Worm (Caenorhabditis elegans): ENCODE measurements around the gene Y94H6A.5.

- TF ChIP-seq nhr-77 (tag; optimal IDR thresholded peaks at IDR 0.05) (peak; percentile 75), lin-13 (GFP tag; optimal IDR thresholded peaks at IDR 0.05) (peak; percentile 95), lin-15B (tag; optimal IDR thresholded peaks at IDR 0.05) (peak; percentile 95), aha-1 (tag; optimal IDR thresholded peaks at IDR 0.05) (peak; percentile 38), mdl-1 (tag; optimal IDR thresholded peaks at IDR 0.05) (peak in 1 of 2 experiments; percentile 70)
Observed at ce11 chrIV:2676281-2676680, 27.5 kb downstream of the Y94H6A.5 start, which contains the start of gene Y94H6A.3.

Measured in whole organism, L1 larva.